Fruit fly (Drosophila melanogaster) whole organism, embryonic: ENCODE results near the gene Pex5.
A peak's percentile ranks its signal among the peaks of the same experiment; 100 is the strongest.

Experiments used
- Blimp-1 ChIP-seq: fragments of 200-800 bp; sonication (Bioruptor generic); optimal IDR thresholded peaks from 3 replicates; lab custom pipeline; 2018; ENCODE audit warnings: missing biosample characterization, missing genetic modification characterization, mild to moderate bottlenecking, moderate library complexity, missing genetic modification reagents
- CG11504 ChIP-seq: fragments of 200-800 bp; sonication (Bioruptor generic); optimal IDR thresholded peaks from 3 replicates; lab custom pipeline; 2019; ENCODE audit warnings: missing biosample characterization, mild to moderate bottlenecking, missing genetic modification characterization, moderate library complexity
- CG12391 ChIP-seq: fragments of 200-800 bp; sonication (Bioruptor generic); optimal IDR thresholded peaks from 3 replicates; lab custom pipeline; 2018; ENCODE audit warnings: missing biosample characterization, mild to moderate bottlenecking, missing genetic modification characterization, moderate library complexity
- CG12659 ChIP-seq: fragments of 200-800 bp; sonication (Bioruptor generic); optimal IDR thresholded peaks from 3 replicates; lab custom pipeline; 2017; ENCODE audit warnings: mild to moderate bottlenecking, missing biosample characterization, missing genetic modification reagents, missing genetic modification characterization
- CG15073 ChIP-seq: fragments of 200-800 bp; sonication (Bioruptor generic); optimal IDR thresholded peaks from 2 replicates; lab custom pipeline; 2016; ENCODE audit warnings: missing biosample characterization, missing genetic modification characterization
- CG1647 ChIP-seq: fragments of 200-800 bp; sonication (Bioruptor generic); optimal IDR thresholded peaks from 3 replicates; lab custom pipeline; 2016; ENCODE audit warnings: missing biosample characterization, missing genetic modification characterization
- CG16863 ChIP-seq: fragments of 200-800 bp; sonication (Bioruptor generic); optimal IDR thresholded peaks from 3 replicates; lab custom pipeline; 2016; ENCODE audit warnings: missing biosample characterization, missing genetic modification characterization
- CG17328 ChIP-seq: fragments of 200-800 bp; sonication (Bioruptor generic); IDR thresholded peaks from 2 replicates; pipeline ENCODE4 v1.3.6; 2022; ENCODE audit warnings: missing biosample characterization, missing genetic modification characterization
- CG17359 ChIP-seq: fragments of 200-800 bp; sonication (Bioruptor generic); optimal IDR thresholded peaks from 3 replicates; lab custom pipeline; 2018; ENCODE audit warnings: missing biosample characterization, mild to moderate bottlenecking, missing genetic modification characterization, moderate library complexity
- CG17568 ChIP-seq: fragments of 200-800 bp; sonication (Bioruptor generic); optimal IDR thresholded peaks from 2 replicates; lab custom pipeline; 2018; ENCODE audit warnings: missing biosample characterization, mild to moderate bottlenecking, missing genetic modification characterization, moderate library complexity
- CG1792 ChIP-seq: fragments of 200-800 bp; sonication (Bioruptor generic); optimal IDR thresholded peaks from 2 replicates; lab custom pipeline; 2016; ENCODE audit warnings: missing biosample characterization, missing genetic modification characterization
- CG18011 ChIP-seq: fragments of 200-800 bp; sonication (Bioruptor generic); optimal IDR thresholded peaks from 2 replicates; lab custom pipeline; 2017; ENCODE audit warnings: missing biosample characterization, missing genetic modification characterization, mild to moderate bottlenecking, moderate library complexity, missing genotype
- CG2199 ChIP-seq: fragments of 200-800 bp; sonication (Bioruptor generic); IDR thresholded peaks from 3 replicates; pipeline ENCODE4 v1.3.6; 2022; ENCODE audit warnings: missing biosample characterization, missing genetic modification characterization
- CG32767 ChIP-seq: fragments of 200-800 bp; sonication (Bioruptor generic); IDR thresholded peaks from 2 replicates; pipeline ENCODE4 v1.3.6; 2022; ENCODE audit warnings: missing biosample characterization, missing genetic modification characterization
- CG32772 ChIP-seq: fragments of 200-800 bp; sonication (Bioruptor generic); IDR thresholded peaks from 2 replicates; pipeline ENCODE4 v1.3.6; 2022; ENCODE audit warnings: missing biosample characterization, missing genetic modification characterization
- CG3281 ChIP-seq: fragments of 200-800 bp; sonication (Bioruptor generic); optimal IDR thresholded peaks from 3 replicates; lab custom pipeline; 2017; ENCODE audit warnings: missing biosample characterization, mild to moderate bottlenecking, missing genetic modification characterization
- CG34376 ChIP-seq: fragments of 200-800 bp; sonication (Bioruptor generic); optimal IDR thresholded peaks from 2 replicates; lab custom pipeline; 2018; ENCODE audit warnings: missing biosample characterization, mild to moderate bottlenecking, missing genetic modification characterization
- CG34422 ChIP-seq: fragments of 200-800 bp; sonication (Bioruptor generic); IDR thresholded peaks from 3 replicates; pipeline ENCODE4 v1.3.6; 2022; ENCODE audit warnings: missing biosample characterization, missing genetic modification characterization
- CG4617 ChIP-seq: fragments of 200-800 bp; sonication (Bioruptor generic); optimal IDR thresholded peaks from 3 replicates; lab custom pipeline; 2016; ENCODE audit warnings: missing biosample characterization, missing genetic modification characterization, borderline replicate concordance
- CG5953 ChIP-seq: fragments of 200-800 bp; sonication (Bioruptor generic); IDR thresholded peaks from 2 replicates; pipeline ENCODE4 v1.3.6; 2022; ENCODE audit warnings: missing biosample characterization, missing genetic modification characterization
- CG6689 ChIP-seq: fragments of 200-800 bp; sonication (Bioruptor generic); IDR thresholded peaks from 2 replicates; pipeline ENCODE4 v1.3.6; 2022; ENCODE audit warnings: missing biosample characterization, missing genetic modification characterization
- CG6813 ChIP-seq: fragments of 200-800 bp; sonication (Bioruptor generic); optimal IDR thresholded peaks from 2 replicates; lab custom pipeline; 2017; ENCODE audit warnings: missing biosample characterization, missing genetic modification characterization, mild to moderate bottlenecking, moderate library complexity, missing genetic modification reagents
- CG6854 ChIP-seq: fragments of 200-800 bp; sonication (Bioruptor generic); optimal IDR thresholded peaks from 3 replicates; lab custom pipeline; 2017; ENCODE audit warnings: missing biosample characterization, mild to moderate bottlenecking, missing genetic modification characterization
- Gsc ChIP-seq: fragments of 200-800 bp; sonication (Bioruptor generic); IDR thresholded peaks from 2 replicates; pipeline ENCODE4 v1.3.6; 2022; ENCODE audit warnings: missing biosample characterization, missing genetic modification characterization
- Lpt ChIP-seq: fragments of >200 bp; optimal IDR thresholded peaks from 2 replicates; lab custom pipeline; 2018; ENCODE audit warnings: missing biosample characterization, missing genetic modification characterization
- Oaz ChIP-seq: fragments of 200-800 bp; sonication (Bioruptor generic); IDR thresholded peaks from 2 replicates; pipeline ENCODE4 v1.3.6; 2022; ENCODE audit warnings: missing biosample characterization, missing genetic modification characterization
- Ptx1 ChIP-seq: fragments of 200-800 bp; sonication (Bioruptor generic); IDR thresholded peaks from 2 replicates; pipeline ENCODE4 v1.3.6; 2022; ENCODE audit warnings: missing biosample characterization, missing genetic modification characterization
- Trl ChIP-seq, 3 experiments: fragments of >200 bp in 2 of 3; fragments of 200-800 bp in 1 of 3; sonication (Bioruptor generic) in 1 of 3; optimal IDR thresholded peaks; 2 replicates in 1 of 3; 3 replicates in 2 of 3; lab custom pipeline; 2016 to 2017; ENCODE audit warnings: missing biosample characterization in 1 of 3, missing genetic modification characterization in 1 of 3
- ap ChIP-seq: fragments of 200-800 bp; sonication (Bioruptor generic); IDR thresholded peaks from 2 replicates; pipeline ENCODE4 v1.3.6; 2022; ENCODE audit warnings: missing biosample characterization, missing genetic modification characterization
- cg ChIP-seq: fragments of 200-800 bp; sonication (Bioruptor generic); optimal IDR thresholded peaks from 3 replicates; lab custom pipeline; 2019; ENCODE audit warnings: missing biosample characterization, mild to moderate bottlenecking, missing genetic modification characterization, moderate library complexity
- chif ChIP-seq, 2 experiments: fragments of 200-800 bp; sonication (Bioruptor generic); optimal IDR thresholded peaks; 3 replicates each; lab custom pipeline; 2016; ENCODE audit warnings: missing biosample characterization in 2 of 2, missing genetic modification characterization in 2 of 2
- chm ChIP-seq: fragments of 200-800 bp; sonication (Bioruptor generic); IDR thresholded peaks from 2 replicates; pipeline ENCODE4 v1.3.6; 2022; ENCODE audit warnings: missing biosample characterization, missing genetic modification characterization
- ci ChIP-seq: fragments of 200-800 bp; sonication (Bioruptor generic); IDR thresholded peaks from 3 replicates; pipeline ENCODE4 v1.3.6; 2022; ENCODE audit warnings: missing biosample characterization, missing genetic modification characterization
- cwo ChIP-seq: fragments of 200-800 bp; sonication (Bioruptor generic); optimal IDR thresholded peaks from 3 replicates; lab custom pipeline; 2017; ENCODE audit warnings: missing biosample characterization, missing genetic modification characterization, mild to moderate bottlenecking, moderate library complexity, missing genetic modification reagents
- dan ChIP-seq: fragments of 200-800 bp; sonication (Bioruptor generic); IDR thresholded peaks from 2 replicates; pipeline ENCODE4 v1.3.6; 2022; ENCODE audit warnings: missing biosample characterization, missing genetic modification characterization
- dpn ChIP-seq, 2 experiments: fragments of 200-800 bp; sonication (Bioruptor generic); optimal IDR thresholded peaks; 3 replicates each; lab custom pipeline; 2016; ENCODE audit warnings: missing biosample characterization in 2 of 2, missing genetic modification characterization in 2 of 2
- ewg ChIP-seq: fragments of 200-800 bp; sonication (Bioruptor generic); optimal IDR thresholded peaks from 3 replicates; lab custom pipeline; 2017; ENCODE audit warnings: mild to moderate bottlenecking, missing biosample characterization, missing genetic modification reagents, missing genetic modification characterization
- exex ChIP-seq: fragments of 200-800 bp; sonication (Bioruptor generic); optimal IDR thresholded peaks from 4 replicates; lab custom pipeline; 2018; ENCODE audit warnings: missing biosample characterization, mild to moderate bottlenecking, missing genetic modification characterization, moderate library complexity
- lola ChIP-seq, 3 experiments: fragments of >200 bp in 2 of 3; fragments of 200-800 bp in 1 of 3; sonication (Bioruptor generic) in 1 of 3; optimal IDR thresholded peaks; 2 replicates each; lab custom pipeline; 2017 to 2019; ENCODE audit warnings: missing biosample characterization in 3 of 3, missing genetic modification characterization in 3 of 3, mild to moderate bottlenecking in 1 of 3, moderate library complexity in 1 of 3
- maf-S ChIP-seq: fragments of 200-800 bp; sonication (Bioruptor generic); optimal IDR thresholded peaks from 2 replicates; lab custom pipeline; 2016; ENCODE audit warnings: missing biosample characterization, missing genetic modification characterization
- mld ChIP-seq: fragments of 200-800 bp; sonication (Bioruptor generic); IDR thresholded peaks from 3 replicates; pipeline ENCODE4 v1.3.6; 2022; ENCODE audit warnings: missing biosample characterization, missing genetic modification characterization; ENCODE audit not compliant: partially characterized antibody
- nom ChIP-seq: fragments of 200-800 bp; sonication (Bioruptor generic); optimal IDR thresholded peaks from 2 replicates; lab custom pipeline; 2017; ENCODE audit warnings: missing biosample characterization, missing genetic modification characterization, mild to moderate bottlenecking, moderate library complexity, missing genetic modification reagents
- odd ChIP-seq: fragments of 200-800 bp; sonication (Bioruptor generic); optimal IDR thresholded peaks from 2 replicates; lab custom pipeline; 2017; ENCODE audit warnings: missing biosample characterization, mild to moderate bottlenecking, missing genetic modification characterization
- pita ChIP-seq: fragments of 200-800 bp; sonication (Bioruptor generic); optimal IDR thresholded peaks from 2 replicates; lab custom pipeline; 2017; ENCODE audit warnings: missing biosample characterization, mild to moderate bottlenecking, missing genetic modification characterization
- pros ChIP-seq: fragments of 200-800 bp; sonication (Bioruptor generic); optimal IDR thresholded peaks from 3 replicates; lab custom pipeline; 2019; ENCODE audit warnings: missing biosample characterization, mild to moderate bottlenecking, missing genetic modification characterization, moderate library complexity
- scrt ChIP-seq: fragments of 200-800 bp; sonication (Bioruptor generic); optimal IDR thresholded peaks from 2 replicates; lab custom pipeline; 2018; ENCODE audit warnings: missing biosample characterization, mild to moderate bottlenecking, missing genetic modification characterization, moderate library complexity
- sd ChIP-seq: fragments of 200-800 bp; sonication (Bioruptor generic); optimal IDR thresholded peaks from 3 replicates; lab custom pipeline; 2018; ENCODE audit warnings: missing biosample characterization, mild to moderate bottlenecking, missing genetic modification characterization, moderate library complexity
- slbo ChIP-seq: fragments of 200-800 bp; sonication (Bioruptor generic); IDR thresholded peaks from 2 replicates; pipeline ENCODE4 v1.3.6; 2022; ENCODE audit warnings: missing biosample characterization, missing genetic modification characterization
- ttk ChIP-seq: fragments of 200-800 bp; sonication (Bioruptor generic); IDR thresholded peaks from 2 replicates; pipeline ENCODE4 v2.1.2; 2022; ENCODE audit warnings: missing biosample characterization, missing genetic modification characterization

Pex5 gene

dm6 chrX:1899445-1900085, 30.7 kb upstream of the Pex5 start (continued):
- no peak for TF ChIP-seq CG12391 (tag; lab: Kevin White, UChicago)
- peak; percentile 36 for TF ChIP-seq CG4617 (GFP tag; lab: Kevin White, UChicago)
- TF ChIP-seq exex (tag; lab: Kevin White, UChicago) = no peak
- TF ChIP-seq CG32772 (GFP tag; lab: Robert Waterston, UW) = no peak
- no peak for TF ChIP-seq Oaz (GFP tag; lab: Robert Waterston, UW)
- no peak for TF ChIP-seq CG1647
- no peak for TF ChIP-seq chif (GFP tag; optimal IDR thresholded peaks at IDR 0.05; lab: Kevin White, UChicago)
- TF ChIP-seq Trl (optimal IDR thresholded peaks at IDR 0.05; lab: Kevin White, UChicago) = peak; percentile 9 to 53
- no peak for TF ChIP-seq Trl (GFP tag; optimal IDR thresholded peaks at IDR 0.05; lab: Kevin White, UChicago)
- no peak for TF ChIP-seq lola (GFP tag; optimal IDR thresholded peaks at IDR 0.05; lab: Kevin White, UChicago)
- no peak for TF ChIP-seq CG17328 (GFP tag; lab: Robert Waterston, UW)
- no peak for TF ChIP-seq dpn (GFP tag; optimal IDR thresholded peaks at IDR 0.05; lab: Kevin White, UChicago)
- TF ChIP-seq Gsc (GFP tag; lab: Robert Waterston, UW) = no peak
- peak; percentile 88 for TF ChIP-seq cg (GFP tag; lab: Kevin White, UChicago)
- peak; percentile 15 for TF ChIP-seq CG3281 (GFP tag; lab: Kevin White, UChicago)
- TF ChIP-seq CG12659 (GFP tag; lab: Kevin White, UChicago) = no peak
- no peak for TF ChIP-seq maf-S (GFP tag; lab: Kevin White, UChicago)
- TF ChIP-seq CG18011 (GFP tag; lab: Kevin White, UChicago) = no peak
- TF ChIP-seq CG2199 (GFP tag; lab: Robert Waterston, UW) = no peak
- no peak for TF ChIP-seq CG17359 (tag; lab: Kevin White, UChicago)
- TF ChIP-seq scrt (GFP tag; lab: Kevin White, UChicago) = peak; percentile 32
- no peak for TF ChIP-seq CG6854 (GFP tag; lab: Kevin White, UChicago)
- TF ChIP-seq CG5953 (GFP tag; lab: Robert Waterston, UW) = no peak
- TF ChIP-seq CG15073 (GFP tag; lab: Kevin White, UChicago) = no peak
- no peak for TF ChIP-seq chm (GFP tag; lab: Robert Waterston, UW)
- TF ChIP-seq CG6813 (GFP tag; lab: Kevin White, UChicago) = no peak
- peak; percentile 97 for TF ChIP-seq sd (tag; lab: Kevin White, UChicago)
- no peak for TF ChIP-seq ap (GFP tag; lab: Robert Waterston, UW)
- TF ChIP-seq CG16863 = no peak
- peak; percentile 47 for TF ChIP-seq Blimp-1
- no peak for TF ChIP-seq ttk (GFP tag; lab: Robert Waterston, UW)
- no peak for TF ChIP-seq odd (GFP tag; lab: Kevin White, UChicago)
- no peak for TF ChIP-seq CG1792 (GFP tag; lab: Kevin White, UChicago)
- TF ChIP-seq cwo (GFP tag; lab: Kevin White, UChicago) = no peak
- peak; percentile 53; the same call in 2 of the 3 replicates for TF ChIP-seq ci (GFP tag; lab: Robert Waterston, UW)
- peak; percentile 23; the same call in 1 of the 2 replicates for TF ChIP-seq Ptx1 (GFP tag; lab: Robert Waterston, UW)
- TF ChIP-seq CG11504 (tag; lab: Kevin White, UChicago) = no peak
- peak; percentile 94 for TF ChIP-seq CG32767
- TF ChIP-seq CG34422 = no peak; the same call in 2 of the 3 replicates
- TF ChIP-seq slbo = no peak
- TF ChIP-seq nom (GFP tag; lab: Kevin White, UChicago) = peak; percentile 43
- no peak for TF ChIP-seq CG6689
- TF ChIP-seq ewg (GFP tag; lab: Kevin White, UChicago) = peak; percentile 59
- no peak for TF ChIP-seq dan (GFP tag; lab: Robert Waterston, UW)
- no peak for TF ChIP-seq CG17568 (GFP tag; lab: Kevin White, UChicago)
- peak; percentile 16 for TF ChIP-seq CG34376 (GFP tag; lab: Kevin White, UChicago)
- TF ChIP-seq Lpt = no peak
- TF ChIP-seq pros = peak; percentile 88
- no peak for TF ChIP-seq pita (GFP tag; lab: Kevin White, UChicago)
- TF ChIP-seq mld (GFP tag; lab: Robert Waterston, UW) = no peak
